Fruit fly (Drosophila melanogaster): Measurements from ENCODE around the gene eIF5.

DNA sequence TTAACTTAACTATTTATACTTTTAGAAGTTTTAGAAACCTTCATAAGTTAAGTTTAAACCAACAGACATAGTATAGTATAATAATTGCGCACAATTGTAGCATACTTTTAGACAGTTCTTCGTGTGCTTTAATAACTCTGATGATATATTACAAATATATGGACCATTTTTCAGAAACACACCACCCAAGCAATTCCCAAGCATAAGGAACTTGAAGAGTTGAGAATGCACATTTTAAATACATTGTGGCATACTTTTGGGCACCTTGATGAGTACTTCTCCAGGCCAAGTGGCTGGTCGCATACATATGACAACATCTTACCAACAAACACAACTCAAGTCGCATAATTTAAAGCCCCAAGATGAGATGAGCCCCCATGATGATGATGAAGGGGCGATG is 22.2 kb downstream of the eIF5 start:
- TF ChIP-seq CG8159 (tag; optimal IDR thresholded peaks at IDR 0.05) (no peak), CG34367 (tag; optimal IDR thresholded peaks at IDR 0.05) (no peak), Snoo (tag; optimal IDR thresholded peaks at IDR 0.05) (no peak), rn (GFP tag; IDR thresholded peaks at IDR 0.05) (no peak), fd96Ca (GFP tag; IDR thresholded peaks at IDR 0.05) (no peak), CG17806 (tag; optimal IDR thresholded peaks at IDR 0.05) (no peak), CG10348 (GFP tag; IDR thresholded peaks at IDR 0.05) (no peak), Pif1A (GFP tag; optimal IDR thresholded peaks at IDR 0.05) (no peak), EcR (GFP tag; optimal IDR thresholded peaks at IDR 0.05) (no peak), CG4496 (GFP tag; IDR thresholded peaks at IDR 0.05) (no peak)
